Fruit fly (Drosophila melanogaster): ENCODE results near the gene CG14834.

CG14834 gene

dm6 chr3L:7359827-7360323 is 13.0 kb upstream of the CG14834 start, which contains the start of gene pst (continued):
- TF ChIP-seq CG17186 (GFP tag; optimal IDR thresholded peaks at IDR 0.05) (no peak), slbo (GFP tag; IDR thresholded peaks at IDR 0.05) (no peak; the same call in 1 of the 2 replicates), Scr (GFP tag; IDR thresholded peaks at IDR 0.05; ENCODE audit: partially characterized antibody) (no peak), CG1529 (GFP tag; optimal IDR thresholded peaks at IDR 0.05) (no peak), ttk (GFP tag; IDR thresholded peaks at IDR 0.05) (no peak), CG32767 (GFP tag; IDR thresholded peaks at IDR 0.05) (no peak), Dip2 (GFP tag; IDR thresholded peaks at IDR 0.05) (no peak), HLH3B (GFP tag; IDR thresholded peaks at IDR 0.05) (no peak), CG12219 (GFP tag; optimal IDR thresholded peaks at IDR 0.05) (peak; percentile 7), sc (optimal IDR thresholded peaks at IDR 0.05) (no peak), sc (GFP tag; optimal IDR thresholded peaks at IDR 0.05) (no peak), CG1832 (GFP tag; optimal IDR thresholded peaks at IDR 0.05) (no peak), Aef1 (GFP tag; IDR thresholded peaks at IDR 0.05) (no peak), dpn (GFP tag; optimal IDR thresholded peaks at IDR 0.05) (no peak), CG10959 (GFP tag; IDR thresholded peaks at IDR 0.05) (no peak), sisA (GFP tag; IDR thresholded peaks at IDR 0.05) (no peak), CG14965 (GFP tag; optimal IDR thresholded peaks at IDR 0.05; ENCODE audit: borderline replicate concordance) (no peak), CG12155 (GFP tag; optimal IDR thresholded peaks at IDR 0.05) (peak; percentile 96), CG1647 (GFP tag; optimal IDR thresholded peaks at IDR 0.05) (no peak), CG30403 (GFP tag; optimal IDR thresholded peaks at IDR 0.05) (no peak), al (GFP tag; IDR thresholded peaks at IDR 0.05) (no peak), CG9215 (GFP tag; IDR thresholded peaks at IDR 0.05) (no peak), schlank (tag; optimal IDR thresholded peaks at IDR 0.05) (no peak), CG30431 (GFP tag; optimal IDR thresholded peaks at IDR 0.05) (no peak), CG11560 (tag; IDR thresholded peaks at IDR 0.05) (no peak), stwl (tag; optimal IDR thresholded peaks at IDR 0.05) (no peak), CG18619 (GFP tag; optimal IDR thresholded peaks at IDR 0.05) (no peak), CG8924 (tag; optimal IDR thresholded peaks at IDR 0.05) (no peak), CG10274 (GFP tag; optimal IDR thresholded peaks at IDR 0.05) (peak; percentile 37), CG4707 (GFP tag; optimal IDR thresholded peaks at IDR 0.05) (no peak), her (GFP tag; optimal IDR thresholded peaks at IDR 0.05) (peak; percentile 48), CG2120 (GFP tag; optimal IDR thresholded peaks at IDR 0.05) (no peak), CG34422 (GFP tag; IDR thresholded peaks at IDR 0.05) (no peak), btn (GFP tag; optimal IDR thresholded peaks at IDR 0.05) (no peak), insv (GFP tag; optimal IDR thresholded peaks at IDR 0.05) (no peak), pho (GFP tag; optimal IDR thresholded peaks at IDR 0.05) (peak; percentile 30), CG10543 (GFP tag; optimal IDR thresholded peaks at IDR 0.05) (peak; percentile 59), BtbVII (GFP tag; optimal IDR thresholded peaks at IDR 0.05) (no peak), ci (GFP tag; IDR thresholded peaks at IDR 0.05) (peak; percentile 54), CG6813 (GFP tag; optimal IDR thresholded peaks at IDR 0.05) (no peak), kah (GFP tag; optimal IDR thresholded peaks at IDR 0.05) (no peak), peb (GFP tag; IDR thresholded peaks at IDR 0.05) (no peak), CG6654 (GFP tag; optimal IDR thresholded peaks at IDR 0.05) (no peak), CG11093 (GFP tag; IDR thresholded peaks at IDR 0.05) (no peak), CG15011 (GFP tag; optimal IDR thresholded peaks at IDR 0.05) (no peak), PHDP (tag; optimal IDR thresholded peaks at IDR 0.05) (peak; percentile 40), amos (GFP tag; IDR thresholded peaks at IDR 0.05; ENCODE audit: partially characterized antibody) (peak; percentile 40; the same call in 1 of the 2 replicates), fru (optimal IDR thresholded peaks at IDR 0.05) (no peak), CG33213 (GFP tag; optimal IDR thresholded peaks at IDR 0.05) (no peak), Eip74EF (GFP tag; optimal IDR thresholded peaks at IDR 0.05) (peak in 1 of 2 experiments; percentile 68), zen (tag; optimal IDR thresholded peaks at IDR 0.05) (no peak), tll (GFP tag; optimal IDR thresholded peaks at IDR 0.05) (no peak)
